Fruit fly (Drosophila melanogaster): ENCODE measurements around the gene CG14073.
A peak's percentile ranks its signal among the peaks of the same experiment; 100 is the strongest.

CG14073 gene

DNA sequence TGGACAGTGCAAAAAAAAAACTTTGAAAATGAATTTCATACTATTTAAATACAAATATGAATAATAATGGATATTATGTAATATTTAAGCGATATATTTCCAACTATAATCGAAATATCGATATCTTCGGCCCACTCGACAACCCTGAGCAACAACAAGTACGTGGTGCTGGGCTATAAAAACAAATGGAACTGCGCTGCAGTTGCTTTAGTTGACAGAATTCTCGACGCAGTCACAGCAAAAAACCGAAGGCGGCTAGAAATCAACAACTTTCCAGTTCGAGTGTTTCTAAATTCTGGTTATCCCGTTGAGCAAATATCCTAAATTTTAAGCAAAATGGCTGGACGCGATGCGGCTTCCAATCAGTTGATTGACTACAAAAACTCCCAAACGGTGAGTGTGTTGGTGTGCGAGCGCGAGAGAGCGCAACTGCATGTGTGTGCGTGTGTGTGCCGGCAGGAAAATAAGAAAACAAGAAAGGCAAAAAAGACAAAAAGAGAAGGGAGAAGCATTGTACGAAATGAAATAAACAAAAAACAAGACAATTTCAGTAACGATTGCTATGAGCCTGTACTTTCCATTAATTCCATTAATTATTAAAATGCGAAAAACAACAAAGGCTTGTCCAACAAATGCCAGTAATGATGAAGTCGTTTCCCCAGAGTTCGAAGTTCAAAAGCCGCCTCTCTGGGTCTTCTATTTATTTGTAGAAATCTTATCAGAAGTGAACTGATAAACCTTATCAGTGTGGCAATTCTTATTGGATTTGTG lies 2.2 kb upstream of the CG14073 start, which contains the start of gene Cat (continued):
- TF ChIP-seq CG7786 (GFP tag; optimal IDR thresholded peaks at IDR 0.05): no peak
- no peak for TF ChIP-seq HmgD (GFP tag; optimal IDR thresholded peaks at IDR 0.05)
- TF ChIP-seq Bgb (GFP tag; IDR thresholded peaks at IDR 0.05; ENCODE audit: partially characterized antibody): peak; percentile 84
- peak; percentile 32; the same call in 1 of the 2 replicates for TF ChIP-seq ato (GFP tag; IDR thresholded peaks at IDR 0.05; ENCODE audit: partially characterized antibody)
- no peak for TF ChIP-seq Nf-YB (GFP tag; optimal IDR thresholded peaks at IDR 0.05)
- peak; percentile 39 for TF ChIP-seq CG17829 (tag; optimal IDR thresholded peaks at IDR 0.05)
- peak; percentile 61; the same call in 1 of the 2 replicates for TF ChIP-seq slbo (GFP tag; IDR thresholded peaks at IDR 0.05)
- no peak for TF ChIP-seq Neu2 (GFP tag; optimal IDR thresholded peaks at IDR 0.05; ENCODE audit: borderline replicate concordance)
- TF ChIP-seq gem (tag; optimal IDR thresholded peaks at IDR 0.05): peak; percentile 53
- TF ChIP-seq CG33557 (GFP tag; optimal IDR thresholded peaks at IDR 0.05): no peak
- no peak for TF ChIP-seq crc (GFP tag; optimal IDR thresholded peaks at IDR 0.05)
- TF ChIP-seq CG12071 (GFP tag; optimal IDR thresholded peaks at IDR 0.05): no peak
- peak; percentile 65 for TF ChIP-seq CoRest (tag; optimal IDR thresholded peaks at IDR 0.05)
- peak; percentile 10 for TF ChIP-seq CG13296 (GFP tag; optimal IDR thresholded peaks at IDR 0.05)
- peak; percentile 6 for TF ChIP-seq CG4820 (GFP tag; optimal IDR thresholded peaks at IDR 0.05)
- TF ChIP-seq Abd-B (GFP tag; optimal IDR thresholded peaks at IDR 0.05): peak; percentile 78
- 0 out of 3 replicates have a peak, but pooled peaks have one; percentile 72 for TF ChIP-seq vnd (GFP tag; IDR thresholded peaks at IDR 0.05; ENCODE audit: partially characterized antibody)
- no peak for TF ChIP-seq sima (GFP tag; optimal IDR thresholded peaks at IDR 0.05)
- TF ChIP-seq CG5245 (GFP tag; optimal IDR thresholded peaks at IDR 0.05): peak; percentile 6
- TF ChIP-seq NC2α (GFP tag; optimal IDR thresholded peaks at IDR 0.05): no peak
- peak; percentile 54 for TF ChIP-seq CG1603 (tag; optimal IDR thresholded peaks at IDR 0.05)
- no peak for TF ChIP-seq caup (GFP tag; optimal IDR thresholded peaks at IDR 0.05; ENCODE audit: severe bottlenecking)
- no peak for TF ChIP-seq pan (optimal IDR thresholded peaks at IDR 0.05)
- TF ChIP-seq pan (GFP tag; optimal IDR thresholded peaks at IDR 0.05 in 1 of 2, IDR thresholded peaks at IDR 0.05 in 1 of 2): peak in 1 of 2 experiments; percentile 37
- peak; percentile 10 for TF ChIP-seq CG12744 (GFP tag; optimal IDR thresholded peaks at IDR 0.05)
- peak; percentile 13 for TF ChIP-seq her (GFP tag; optimal IDR thresholded peaks at IDR 0.05)
- TF ChIP-seq Dad (GFP tag; optimal IDR thresholded peaks at IDR 0.05): peak; percentile 33
- no peak for TF ChIP-seq Doc2 (GFP tag; IDR thresholded peaks at IDR 0.05)
- TF ChIP-seq MBD-R2 (GFP tag; IDR thresholded peaks at IDR 0.05): peak; percentile 52
- TF ChIP-seq vvl (GFP tag; IDR thresholded peaks at IDR 0.05): peak; percentile 72; the same call in 1 of the 2 replicates
- peak; percentile 12 for TF ChIP-seq CG9797 (GFP tag; optimal IDR thresholded peaks at IDR 0.05)
- TF ChIP-seq eyg (GFP tag; optimal IDR thresholded peaks at IDR 0.05): no peak
- TF ChIP-seq CG1832 (GFP tag; optimal IDR thresholded peaks at IDR 0.05): no peak
- peak; percentile 18; the same call in 1 of the 2 replicates for TF ChIP-seq onecut (GFP tag; IDR thresholded peaks at IDR 0.05)
- peak; percentile 52 for TF ChIP-seq trem (tag; optimal IDR thresholded peaks at IDR 0.05)
- TF ChIP-seq Antp (GFP tag; optimal IDR thresholded peaks at IDR 0.05): no peak
- no peak for TF ChIP-seq CG5180 (GFP tag; optimal IDR thresholded peaks at IDR 0.05)
- TF ChIP-seq CG16815 (GFP tag; optimal IDR thresholded peaks at IDR 0.05): no peak
- peak; percentile 25 for TF ChIP-seq CG6854 (GFP tag; optimal IDR thresholded peaks at IDR 0.05)
- TF ChIP-seq danr (GFP tag; IDR thresholded peaks at IDR 0.05): no peak
- TF ChIP-seq Hand (GFP tag; optimal IDR thresholded peaks at IDR 0.05): peak; percentile 30
- TF ChIP-seq CG15073 (GFP tag; optimal IDR thresholded peaks at IDR 0.05): no peak
- TF ChIP-seq CG8388 (GFP tag; optimal IDR thresholded peaks at IDR 0.05): no peak
- peak; percentile 75 for TF ChIP-seq CG15269 (tag; optimal IDR thresholded peaks at IDR 0.05)
- peak; percentile 30 for TF ChIP-seq shn (GFP tag; optimal IDR thresholded peaks at IDR 0.05)
- peak; percentile 22 for TF ChIP-seq zfh2 (GFP tag; optimal IDR thresholded peaks at IDR 0.05)
- peak; percentile 46 for TF ChIP-seq CG10267 (tag; optimal IDR thresholded peaks at IDR 0.05)
- no peak for TF ChIP-seq pb (GFP tag; optimal IDR thresholded peaks at IDR 0.05)
- TF ChIP-seq pita (GFP tag; optimal IDR thresholded peaks at IDR 0.05): no peak

Measured in whole organism, embryonic.